Worm (Caenorhabditis elegans) whole organism, L4 larva: ENCODE results near the gene F54D5.15.
A peak's percentile ranks its signal among the peaks of the same experiment; 100 is the strongest.

Source experiments
- D1046.2 ChIP-seq: fragments of 200-800 bp; sonication (Bioruptor generic); IDR thresholded peaks from 2 replicates; pipeline ENCODE4 v1.3.6; 2022; ENCODE audit warnings: missing genetic modification characterization, missing compliant biosample characterization
- F49E8.2 ChIP-seq: sonication (generic microtip); optimal IDR thresholded peaks from 2 replicates; lab custom pipeline; 2016; ENCODE audit warnings: missing compliant biosample characterization, mild to moderate bottlenecking, missing genetic modification characterization, borderline replicate concordance
- T20F7.1 ChIP-seq: fragments of 200-800 bp; sonication (Bioruptor generic); optimal IDR thresholded peaks from 2 replicates; lab custom pipeline; 2018; ENCODE audit warnings: mild to moderate bottlenecking, missing genetic modification characterization, missing compliant biosample characterization
- Y48G9A.11 ChIP-seq: fragments of 200-800 bp; sonication (Bioruptor generic); IDR thresholded peaks from 2 replicates; pipeline ENCODE4 v1.3.6; 2022; ENCODE audit warnings: missing genetic modification reagents, missing genetic modification characterization, missing compliant biosample characterization
- Y5F2A.4 ChIP-seq: fragments of 200-800 bp; sonication (Bioruptor generic); optimal IDR thresholded peaks from 2 replicates; lab custom pipeline; 2018; ENCODE audit warnings: mild to moderate bottlenecking, missing genetic modification characterization, missing compliant biosample characterization
- Y75B8A.6 ChIP-seq: fragments of 200-800 bp; sonication (Bioruptor generic); IDR thresholded peaks from 2 replicates; pipeline ENCODE4 v1.3.6; 2022; ENCODE audit warnings: missing genetic modification reagents, missing genetic modification characterization, missing compliant biosample characterization
- ZK546.5 ChIP-seq, 2 experiments: sonication (generic microtip); optimal IDR thresholded peaks; 2 replicates each; lab custom pipeline; 2017; ENCODE audit warnings: missing biosample characterization in 2 of 2, missing genetic modification characterization in 2 of 2
- aly-2 ChIP-seq: sonication (generic microtip); optimal IDR thresholded peaks from 2 replicates; lab custom pipeline; 2018; ENCODE audit warnings: missing biosample characterization, missing genetic modification characterization
- ama-1 ChIP-seq: fragments of 150-350 bp; optimal IDR thresholded peaks from 2 replicates; lab custom pipeline; 2014; ENCODE audit warnings: inconsistent platforms, mixed read lengths
- ceh-44 ChIP-seq: fragments of 200-800 bp; sonication (Bioruptor generic); IDR thresholded peaks from 2 replicates; pipeline ENCODE4 v1.3.6; 2022; ENCODE audit warnings: missing genetic modification reagents, missing genetic modification characterization, missing compliant biosample characterization
- ceh-82 ChIP-seq: sonication (generic microtip); optimal IDR thresholded peaks from 2 replicates; lab custom pipeline; 2017; ENCODE audit warnings: missing biosample characterization, missing genetic modification characterization
- cey-2 ChIP-seq: sonication (generic microtip); optimal IDR thresholded peaks from 3 replicates; lab custom pipeline; 2017; ENCODE audit warnings: missing genetic modification characterization, mild to moderate bottlenecking, missing compliant biosample characterization, antibody characterized with exemption, borderline replicate concordance; ENCODE audit not compliant: insufficient read depth
- ctbp-1 ChIP-seq: fragments of 200-800 bp; sonication (Bioruptor generic); IDR thresholded peaks from 2 replicates; pipeline ENCODE4 v1.3.6; 2022; ENCODE audit warnings: missing genetic modification reagents, missing genetic modification characterization, missing compliant biosample characterization
- daf-12 ChIP-seq: fragments of 150-350 bp; optimal IDR thresholded peaks from 2 replicates; lab custom pipeline; 2014; ENCODE audit warnings: missing biosample characterization, missing genetic modification reagents, missing genetic modification characterization
- daf-16 ChIP-seq, 3 experiments: sonication (generic microtip); optimal IDR thresholded peaks; 2 replicates each; lab custom pipeline; 2016 to 2017; ENCODE audit warnings: missing genetic modification characterization in 3 of 3, missing genetic modification reagents in 3 of 3, mild to moderate bottlenecking in 2 of 3, missing compliant biosample characterization in 2 of 3, missing biosample characterization in 1 of 3, moderate library complexity in 1 of 3
- daf-19 ChIP-seq: fragments of 200-800 bp; sonication (Bioruptor generic); conservative IDR thresholded peaks from 2 replicates; pipeline ENCODE4 v1.3.6; 2022; ENCODE audit warnings: missing genetic modification characterization, missing compliant biosample characterization
- dmd-8 ChIP-seq: fragments of 200-800 bp; sonication (Bioruptor generic); IDR thresholded peaks from 2 replicates; pipeline ENCODE4 v1.3.6; 2022; ENCODE audit warnings: missing genetic modification characterization, missing compliant biosample characterization
- dpl-1 ChIP-seq: fragments of 150-350 bp; optimal IDR thresholded peaks from 2 replicates; lab custom pipeline; 2014; ENCODE audit warnings: missing biosample characterization, missing genetic modification reagents, missing genetic modification characterization
- jun-1 ChIP-seq: fragments of 150-350 bp; optimal IDR thresholded peaks from 2 replicates; lab custom pipeline; 2014; ENCODE audit warnings: missing biosample characterization, missing genetic modification reagents, missing genetic modification characterization
- lin-13 ChIP-seq: fragments of 150-350 bp; optimal IDR thresholded peaks from 2 replicates; lab custom pipeline; 2014; ENCODE audit warnings: missing biosample characterization, missing genetic modification reagents, missing genetic modification characterization
- lin-29 ChIP-seq: fragments of 200-800 bp; sonication (Bioruptor generic); IDR thresholded peaks from 2 replicates; pipeline ENCODE4 v1.3.6; 2022; ENCODE audit warnings: missing genetic modification reagents, missing genetic modification characterization, missing compliant biosample characterization
- lin-38 ChIP-seq: fragments of 200-800 bp; sonication (Bioruptor generic); IDR thresholded peaks from 2 replicates; pipeline ENCODE4 v1.3.6; 2022; ENCODE audit warnings: missing genetic modification reagents, missing genetic modification characterization, missing compliant biosample characterization
- lsy-2 ChIP-seq, 2 experiments: fragments of 150-350 bp in 1 of 2; sonication (generic microtip) in 1 of 2; optimal IDR thresholded peaks; 2 replicates each; lab custom pipeline; 2014 to 2017; ENCODE audit warnings: missing biosample characterization in 2 of 2, missing genetic modification characterization in 2 of 2
- madf-5 ChIP-seq, 2 experiments: fragments of 200-800 bp; sonication (Bioruptor generic); IDR thresholded peaks; 2 replicates each; pipeline ENCODE4 v1.3.6; 2022; ENCODE audit warnings: missing compliant biosample characterization in 2 of 2, missing genetic modification characterization in 2 of 2
- mxl-3 ChIP-seq: fragments of 200-800 bp; sonication (Bioruptor generic); optimal IDR thresholded peaks from 2 replicates; lab custom pipeline; 2018; ENCODE audit warnings: mild to moderate bottlenecking, missing genetic modification characterization, missing compliant biosample characterization
- nhr-10 ChIP-seq: fragments of 150-350 bp; optimal IDR thresholded peaks from 2 replicates; lab custom pipeline; 2014; ENCODE audit warnings: missing biosample characterization, missing genetic modification characterization
- nhr-111 ChIP-seq: fragments of 200-800 bp; sonication (Bioruptor generic); optimal IDR thresholded peaks from 2 replicates; lab custom pipeline; 2018; ENCODE audit warnings: mild to moderate bottlenecking, missing genetic modification characterization, missing compliant biosample characterization
- nhr-28 ChIP-seq: fragments of 150-350 bp; optimal IDR thresholded peaks from 2 replicates; lab custom pipeline; 2014; ENCODE audit warnings: missing biosample characterization, missing genetic modification characterization
- nhr-42 ChIP-seq: fragments of 200-800 bp; sonication (Bioruptor generic); IDR thresholded peaks from 2 replicates; pipeline ENCODE4 v1.3.6; 2022; ENCODE audit warnings: missing genetic modification characterization, missing compliant biosample characterization
- nhr-48 ChIP-seq: sonication (generic microtip); optimal IDR thresholded peaks from 2 replicates; lab custom pipeline; 2016; ENCODE audit warnings: mild to moderate bottlenecking, missing genetic modification characterization, missing compliant biosample characterization
- nhr-77 ChIP-seq: fragments of 150-350 bp; optimal IDR thresholded peaks from 2 replicates; lab custom pipeline; 2014; ENCODE audit warnings: missing biosample characterization, missing genetic modification characterization
- php-3 ChIP-seq: fragments of 200-800 bp; sonication (Bioruptor generic); IDR thresholded peaks from 2 replicates; pipeline ENCODE4 v1.3.6; 2022; ENCODE audit warnings: missing genetic modification reagents, missing genetic modification characterization, missing compliant biosample characterization
- pqm-1 ChIP-seq: sonication (generic microtip); optimal IDR thresholded peaks from 2 replicates; lab custom pipeline; 2017; ENCODE audit warnings: missing biosample characterization, missing genetic modification characterization
- sdz-12 ChIP-seq: fragments of 200-800 bp; sonication (Bioruptor generic); optimal IDR thresholded peaks from 2 replicates; lab custom pipeline; 2018; ENCODE audit warnings: mild to moderate bottlenecking, missing genetic modification characterization, missing compliant biosample characterization
- set-16 ChIP-seq: fragments of 200-800 bp; sonication (Bioruptor generic); IDR thresholded peaks from 2 replicates; pipeline ENCODE4 v1.3.6; 2022; ENCODE audit warnings: missing genetic modification reagents, missing genetic modification characterization, missing compliant biosample characterization
- spr-3 ChIP-seq: fragments of 200-800 bp; sonication (Bioruptor generic); optimal IDR thresholded peaks from 2 replicates; lab custom pipeline; 2018; ENCODE audit warnings: mild to moderate bottlenecking, missing genetic modification characterization, missing compliant biosample characterization
- tag-97 ChIP-seq: fragments of 200-800 bp; sonication (Bioruptor generic); IDR thresholded peaks from 2 replicates; pipeline ENCODE4 v1.3.6; 2022; ENCODE audit warnings: missing genetic modification characterization, missing compliant biosample characterization
- unc-130 ChIP-seq: sonication (generic microtip); optimal IDR thresholded peaks from 2 replicates; lab custom pipeline; 2016; ENCODE audit warnings: missing genetic modification reagents, missing genetic modification characterization, missing compliant biosample characterization
- unc-39 ChIP-seq: sonication (generic microtip); optimal IDR thresholded peaks from 2 replicates; lab custom pipeline; 2017; ENCODE audit warnings: missing biosample characterization, missing genetic modification characterization
- vab-7 ChIP-seq: fragments of 200-800 bp; sonication (Bioruptor generic); IDR thresholded peaks from 2 replicates; pipeline ENCODE4 v1.3.6; 2022; ENCODE audit warnings: missing genetic modification reagents, missing genetic modification characterization, missing compliant biosample characterization
- zag-1 ChIP-seq: fragments of 150-350 bp; optimal IDR thresholded peaks from 2 replicates; lab custom pipeline; 2014; ENCODE audit warnings: missing biosample characterization, missing genetic modification characterization
- zip-11 ChIP-seq: fragments of 200-800 bp; sonication (Bioruptor generic); IDR thresholded peaks from 2 replicates; pipeline ENCODE4 v1.3.6; 2022; ENCODE audit warnings: missing genetic modification characterization, missing compliant biosample characterization
- zip-2 ChIP-seq: fragments of 150-350 bp; optimal IDR thresholded peaks from 2 replicates; lab custom pipeline; 2014; ENCODE audit warnings: missing biosample characterization, missing genetic modification characterization
- ztf-11 ChIP-seq: fragments of 150-350 bp; optimal IDR thresholded peaks from 2 replicates; lab custom pipeline; 2014; ENCODE audit warnings: missing biosample characterization, missing genetic modification characterization

The F54D5.15 gene

ce11 chrII:11577861-11578260 is 13.8 kb upstream of the F54D5.15 start:
- TF ChIP-seq php-3 (GFP tag; lab: Robert Waterston, UW), result no peak
- no peak for TF ChIP-seq unc-39 (tag; lab: Kevin White, UChicago)
- no peak for TF ChIP-seq D1046.2 (GFP tag; lab: Robert Waterston, UW)
- no peak for TF ChIP-seq T20F7.1 (GFP tag; lab: Kevin White, UChicago)
- TF ChIP-seq nhr-28 (tag; lab: Kevin White, UChicago), result no peak
- no peak for TF ChIP-seq zag-1 (tag; lab: Kevin White, UChicago)
- no peak for TF ChIP-seq mxl-3
- TF ChIP-seq spr-3 (GFP tag; lab: Kevin White, UChicago), result no peak
- peak; percentile 69 for TF ChIP-seq lin-38
- TF ChIP-seq Y48G9A.11 (GFP tag; lab: Robert Waterston, UW), result 0 out of 2 replicates have a peak, but pooled peaks have one; percentile 61
- no peak for TF ChIP-seq ceh-44 (GFP tag; lab: Robert Waterston, UW)
- TF ChIP-seq F49E8.2, result peak; percentile 56
- no peak for TF ChIP-seq aly-2
- no peak for TF ChIP-seq daf-12
- TF ChIP-seq nhr-111 (GFP tag; lab: Kevin White, UChicago), result no peak
- no peak for TF ChIP-seq nhr-42 (GFP tag; lab: Robert Waterston, UW)
- TF ChIP-seq lin-13 (GFP tag; lab: Kevin White, UChicago), result no peak
- no peak for TF ChIP-seq ctbp-1
- no peak for TF ChIP-seq zip-11 (GFP tag; lab: Robert Waterston, UW)
- no peak for TF ChIP-seq madf-5 (GFP tag; IDR thresholded peaks at IDR 0.05; lab: Robert Waterston, UW)
- TF ChIP-seq zip-2 (tag; lab: Kevin White, UChicago), result no peak
- TF ChIP-seq set-16 (GFP tag; lab: Robert Waterston, UW), result no peak
- no peak for TF ChIP-seq lin-29
- no peak for TF ChIP-seq jun-1
- TF ChIP-seq unc-130, result peak; percentile 72
- no peak for TF ChIP-seq tag-97 (GFP tag; lab: Robert Waterston, UW)
- no peak for TF ChIP-seq sdz-12 (GFP tag; lab: Kevin White, UChicago)
- TF ChIP-seq ceh-82, result no peak
- TF ChIP-seq vab-7 (GFP tag; lab: Robert Waterston, UW), result no peak
- no peak for TF ChIP-seq ztf-11 (tag; lab: Kevin White, UChicago)
- TF ChIP-seq daf-19 (GFP tag; lab: Robert Waterston, UW), result no peak
- TF ChIP-seq ZK546.5 (tag; optimal IDR thresholded peaks at IDR 0.05; lab: Kevin White, UChicago), result no peak

ce11 chrII:11577397-11577796 is 13.4 kb upstream of the F54D5.15 start, which contains the start of gene pcs-1:
Gene pcs-1, minus strand, starts transcription at chrII:11577740.
- TF ChIP-seq nhr-48 (tag; lab: Kevin White, UChicago), result no peak
- no peak for TF ChIP-seq vab-7 (GFP tag; lab: Robert Waterston, UW)
- TF ChIP-seq Y5F2A.4 (GFP tag; lab: Kevin White, UChicago), result no peak
- no peak for TF ChIP-seq php-3 (GFP tag; lab: Robert Waterston, UW)
- peak in 1 of 2 experiments; percentile 23 for TF ChIP-seq lsy-2 (tag; optimal IDR thresholded peaks at IDR 0.05; lab: Kevin White, UChicago)
- no peak for TF ChIP-seq ama-1 (lab: Kevin White, UChicago)
- no peak for TF ChIP-seq nhr-77 (tag; lab: Kevin White, UChicago)
- no peak for TF ChIP-seq dpl-1
- peak; percentile 50 for TF ChIP-seq pqm-1 (tag; lab: Kevin White, UChicago)
- peak; percentile 8 for TF ChIP-seq nhr-28 (tag; lab: Kevin White, UChicago)
- TF ChIP-seq dmd-8 (GFP tag; lab: Robert Waterston, UW), result no peak
- TF ChIP-seq nhr-10, result no peak
- TF ChIP-seq daf-16 (GFP tag; optimal IDR thresholded peaks at IDR 0.05; lab: Kevin White, UChicago), result no peak
- peak; percentile 4 for TF ChIP-seq daf-16 (tag; optimal IDR thresholded peaks at IDR 0.05; lab: Kevin White, UChicago)
- no peak for TF ChIP-seq cey-2
- no peak for TF ChIP-seq Y75B8A.6 (GFP tag; lab: Robert Waterston, UW)
